Worm (Caenorhabditis elegans): ENCODE measurements around the gene C23H5.8.

- TF ChIP-seq fos-1 (tag; optimal IDR thresholded peaks at IDR 0.05) = no peak
- TF ChIP-seq efl-3 (GFP tag; optimal IDR thresholded peaks at IDR 0.05) = no peak
- TF ChIP-seq lsy-2 (tag; optimal IDR thresholded peaks at IDR 0.05) = no peak
- TF ChIP-seq mdl-1 (tag; optimal IDR thresholded peaks at IDR 0.05) = no peak
- no peak for TF ChIP-seq egl-27 (tag; optimal IDR thresholded peaks at IDR 0.05)
- TF ChIP-seq aly-2 (tag; optimal IDR thresholded peaks at IDR 0.05) = no peak
- no peak for TF ChIP-seq ceh-82 (tag; optimal IDR thresholded peaks at IDR 0.05)
- TF ChIP-seq nhr-237 (tag; optimal IDR thresholded peaks at IDR 0.05) = no peak
- no peak for TF ChIP-seq pax-3 (tag; optimal IDR thresholded peaks at IDR 0.05)
- no peak for TF ChIP-seq pqm-1 (tag; optimal IDR thresholded peaks at IDR 0.05)
- TF ChIP-seq sptf-1 (tag; optimal IDR thresholded peaks at IDR 0.05) = no peak
- no peak for TF ChIP-seq Y116A8C.19 (tag; optimal IDR thresholded peaks at IDR 0.05; ENCODE audit: borderline replicate concordance)
Observed at ce11 chrIV:2102793-2103192, 10.4 kb downstream of the C23H5.8 start, which contains the start of gene C23H5.15.
